Fruit fly (Drosophila melanogaster): ENCODE data around the gene noi.

noi gene

DNA sequence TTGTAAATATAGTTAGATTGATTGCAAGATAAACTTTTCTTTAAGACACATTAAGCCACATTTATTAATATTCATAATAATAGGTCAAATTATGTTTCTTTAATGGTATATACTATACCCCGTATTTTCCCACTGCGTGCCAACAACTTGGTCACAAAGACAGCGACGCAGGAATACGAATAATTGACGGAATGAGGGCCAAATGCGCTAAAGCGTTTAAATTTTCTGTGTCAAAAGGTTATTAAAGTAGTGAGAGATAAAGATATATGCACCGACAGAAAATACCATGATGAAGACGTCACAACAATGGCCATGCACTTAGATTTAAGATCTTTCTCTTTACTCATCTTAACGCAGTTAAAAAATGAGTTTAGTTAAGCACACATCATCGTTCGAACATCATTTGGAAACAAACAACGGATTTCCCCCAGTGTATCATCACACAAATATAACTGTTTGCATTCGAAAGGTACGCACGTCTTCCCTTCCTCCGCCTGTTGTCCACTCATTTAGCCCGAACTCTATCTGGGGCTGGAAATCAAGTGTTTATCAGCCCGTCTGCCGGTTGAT lies 29.2 kb upstream of the noi start (continued):
- TF ChIP-seq HLH54F (GFP tag; optimal IDR thresholded peaks at IDR 0.05): peak; percentile 30
- TF ChIP-seq dmrt11E (tag; optimal IDR thresholded peaks at IDR 0.05): peak; percentile 52
- peak; percentile 47 for TF ChIP-seq tin (GFP tag; optimal IDR thresholded peaks at IDR 0.05)
- TF ChIP-seq B-H1 (GFP tag; IDR thresholded peaks at IDR 0.05): peak; percentile 33; the same call in 2 of the 3 replicates
- peak; percentile 56 for TF ChIP-seq PHDP (tag; optimal IDR thresholded peaks at IDR 0.05)
- TF ChIP-seq CG31441 (GFP tag; IDR thresholded peaks at IDR 0.05): peak; percentile 79
- TF ChIP-seq CG30431 (GFP tag; optimal IDR thresholded peaks at IDR 0.05): peak; percentile 37
- TF ChIP-seq caup (GFP tag; optimal IDR thresholded peaks at IDR 0.05; ENCODE audit: severe bottlenecking): peak; percentile 51
- peak; percentile 46 for TF ChIP-seq repo (GFP tag; optimal IDR thresholded peaks at IDR 0.05)
- peak; percentile 95 for TF ChIP-seq grn (GFP tag; optimal IDR thresholded peaks at IDR 0.05)
- TF ChIP-seq seq (GFP tag; IDR thresholded peaks at IDR 0.05): no peak
- TF ChIP-seq eve (GFP tag; optimal IDR thresholded peaks at IDR 0.05): no peak
- TF ChIP-seq CG10959 (GFP tag; IDR thresholded peaks at IDR 0.05): no peak
- no peak for TF ChIP-seq nerfin-2 (GFP tag; IDR thresholded peaks at IDR 0.05; ENCODE audit: partially characterized antibody)
- TF ChIP-seq tup (GFP tag; optimal IDR thresholded peaks at IDR 0.05): no peak
- peak; percentile 48; the same call in 1 of the 2 replicates for TF ChIP-seq stc (GFP tag; IDR thresholded peaks at IDR 0.05)
- TF ChIP-seq CG10147 (GFP tag; optimal IDR thresholded peaks at IDR 0.05): peak; percentile 65
- TF ChIP-seq mld (GFP tag; IDR thresholded peaks at IDR 0.05; ENCODE audit: partially characterized antibody): no peak
- peak; percentile 38 for TF ChIP-seq D19B (GFP tag; optimal IDR thresholded peaks at IDR 0.05)
- TF ChIP-seq HLH4C (GFP tag; IDR thresholded peaks at IDR 0.05; ENCODE audit: partially characterized antibody): no peak
- TF ChIP-seq luna (GFP tag; optimal IDR thresholded peaks at IDR 0.05): peak; percentile 21
- peak; percentile 37 for TF ChIP-seq jing (GFP tag; optimal IDR thresholded peaks at IDR 0.05)
- TF ChIP-seq CG10274 (GFP tag; optimal IDR thresholded peaks at IDR 0.05): peak; percentile 30
- TF ChIP-seq B-H2 (GFP tag; optimal IDR thresholded peaks at IDR 0.05): no peak
- TF ChIP-seq disco-r (GFP tag; optimal IDR thresholded peaks at IDR 0.05): no peak
- peak; percentile 57 for TF ChIP-seq gro (GFP tag; optimal IDR thresholded peaks at IDR 0.05)
- TF ChIP-seq wor (GFP tag; IDR thresholded peaks at IDR 0.05): peak; percentile 15; the same call in 1 of the 2 replicates
- peak; percentile 79; the same call in 2 of the 3 replicates for TF ChIP-seq otp (GFP tag; IDR thresholded peaks at IDR 0.05)
- peak; percentile 51; the same call in 1 of the 2 replicates for TF ChIP-seq CG9932 (GFP tag; IDR thresholded peaks at IDR 0.05)
- peak; percentile 48 for TF ChIP-seq ab (GFP tag; optimal IDR thresholded peaks at IDR 0.05)
- TF ChIP-seq Usf (GFP tag; optimal IDR thresholded peaks at IDR 0.05): peak; percentile 6
- no peak for TF ChIP-seq CG14050 (GFP tag; IDR thresholded peaks at IDR 0.05)
- peak; percentile 64 for TF ChIP-seq CG14667 (GFP tag; IDR thresholded peaks at IDR 0.05)
- no peak for TF ChIP-seq toy (GFP tag; IDR thresholded peaks at IDR 0.05)
- TF ChIP-seq CG12769 (tag; optimal IDR thresholded peaks at IDR 0.05): peak; percentile 71
- TF ChIP-seq Ptx1 (GFP tag; IDR thresholded peaks at IDR 0.05): peak; percentile 71
- peak; percentile 73 for TF ChIP-seq CG12391 (tag; optimal IDR thresholded peaks at IDR 0.05)
- peak; percentile 66 for TF ChIP-seq CG18619 (GFP tag; optimal IDR thresholded peaks at IDR 0.05)
- TF ChIP-seq maf-S (GFP tag; optimal IDR thresholded peaks at IDR 0.05): peak; percentile 39
- TF ChIP-seq CG8290 (GFP tag; optimal IDR thresholded peaks at IDR 0.05): peak; percentile 7
- peak in 1 of 2 experiments; percentile 81 for TF ChIP-seq CG8290 (tag; optimal IDR thresholded peaks at IDR 0.05)
- TF ChIP-seq CG9876 (GFP tag; optimal IDR thresholded peaks at IDR 0.05): peak; percentile 44
- TF ChIP-seq CG11398 (GFP tag; optimal IDR thresholded peaks at IDR 0.05): peak; percentile 60
- peak; percentile 70 for TF ChIP-seq Mes4 (GFP tag; optimal IDR thresholded peaks at IDR 0.05)
- peak; percentile 71 for TF ChIP-seq CG1603 (tag; optimal IDR thresholded peaks at IDR 0.05)
- peak; percentile 50 for TF ChIP-seq CG17829 (tag; optimal IDR thresholded peaks at IDR 0.05)
- no peak for TF ChIP-seq amos (GFP tag; IDR thresholded peaks at IDR 0.05; ENCODE audit: partially characterized antibody)
- peak in 1 of 2 experiments; percentile 65 for TF ChIP-seq bsh (GFP tag; optimal IDR thresholded peaks at IDR 0.05)
- no peak for TF ChIP-seq lov (optimal IDR thresholded peaks at IDR 0.05)
- peak; percentile 84 for TF ChIP-seq lov (GFP tag; IDR thresholded peaks at IDR 0.05)
- peak; percentile 52 for TF ChIP-seq crc (GFP tag; optimal IDR thresholded peaks at IDR 0.05)

All from whole organism, embryonic.